Worm (Caenorhabditis elegans) whole organism, midembryonic: ENCODE results near the gene gcy-12.

Source experiments
- T22C8.4 ChIP-seq: fragments of 200-800 bp; sonication (Bioruptor generic); IDR thresholded peaks from 2 replicates; pipeline ENCODE4 v1.3.6; 2022; ENCODE audit warnings: missing genetic modification characterization, missing compliant biosample characterization
- cog-1 ChIP-seq: sonication (generic microtip); optimal IDR thresholded peaks from 2 replicates; lab custom pipeline; 2016; ENCODE audit warnings: missing genetic modification characterization, missing compliant biosample characterization
- flt-1 ChIP-seq: fragments of 200-800 bp; sonication (Bioruptor generic); IDR thresholded peaks from 2 replicates; pipeline ENCODE4 v1.3.6; 2022; ENCODE audit warnings: missing genetic modification characterization, missing compliant biosample characterization
- klf-2 ChIP-seq: fragments of 200-800 bp; sonication (Bioruptor generic); conservative IDR thresholded peaks from 2 replicates; pipeline ENCODE4 v1.3.6; 2022; ENCODE audit warnings: missing genetic modification reagents, missing genetic modification characterization, missing compliant biosample characterization
- med-1 ChIP-seq: sonication (generic microtip); optimal IDR thresholded peaks from 2 replicates; lab custom pipeline; 2017; ENCODE audit warnings: missing genetic modification characterization, mild to moderate bottlenecking, missing compliant biosample characterization, antibody characterized with exemption, missing genetic modification reagents; ENCODE audit not compliant: insufficient read depth
- ztf-29 ChIP-seq: fragments of 200-800 bp; sonication (Bioruptor generic); IDR thresholded peaks from 2 replicates; pipeline ENCODE4 v1.3.6; 2022; ENCODE audit warnings: missing genetic modification reagents, missing genetic modification characterization, missing compliant biosample characterization

ce11 chrII:5341573-5341972, 29.7 kb downstream of the gcy-12 start:
- TF ChIP-seq klf-2 (GFP tag; lab: Robert Waterston, UW) = no peak
- no peak for TF ChIP-seq T22C8.4 (GFP tag; lab: Robert Waterston, UW)
- no peak for TF ChIP-seq flt-1
- TF ChIP-seq med-1 (GFP tag; lab: Kevin White, UChicago) = no peak
- no peak for TF ChIP-seq cog-1
- TF ChIP-seq ztf-29 (GFP tag; lab: Robert Waterston, UW) = no peak
